Worm (Caenorhabditis elegans) whole organism, L3 larva: ENCODE results near the gene F40G12.11.

Experiments used
- egl-27 ChIP-seq: sonication (generic microtip); optimal IDR thresholded peaks from 4 replicates; lab custom pipeline; 2017; ENCODE audit warnings: missing biosample characterization, missing genetic modification reagents, missing genetic modification characterization
- ztf-4 ChIP-seq: fragments of 150-350 bp; optimal IDR thresholded peaks from 2 replicates; lab custom pipeline; 2014; ENCODE audit warnings: missing biosample characterization, missing genetic modification characterization

DNA sequence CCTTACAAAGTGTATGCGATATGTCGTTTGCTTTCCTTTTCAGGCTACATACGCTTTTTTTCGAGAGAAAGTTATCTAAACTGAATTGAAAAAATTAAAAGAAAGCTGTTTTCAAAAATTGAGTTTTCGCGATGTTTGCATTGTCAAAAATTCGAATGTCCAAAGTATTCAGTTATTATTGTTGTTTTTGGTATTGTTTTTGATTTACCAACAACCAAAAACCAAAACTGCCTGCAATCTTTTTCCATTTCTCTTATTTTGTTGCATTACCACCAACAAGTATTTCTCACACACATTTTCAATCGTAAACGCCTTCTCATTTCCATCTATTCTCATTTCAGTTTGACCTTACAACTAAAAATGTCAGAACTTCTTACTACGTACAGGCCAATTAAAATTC is 42.8 kb downstream of the F40G12.11 start, which contains the start of gene pepm-1:
- TF ChIP-seq ztf-4 (tag; lab: Kevin White, UChicago) (no peak), egl-27 (tag; lab: Kevin White, UChicago) (no peak)
